Worm (Caenorhabditis elegans): Measurements from ENCODE around the gene idpb-1.

idpb-1 gene

ce11 chrII:5101701-5102100, at the start of gene idpb-1, which contains the start of gene idpb-3:
idpb-1 (plus strand) TSS chrII:5101984.
idpb-3 (minus strand) TSS chrII:5101801.
- TF ChIP-seq nhr-12 (tag; optimal IDR thresholded peaks at IDR 0.05) (no peak), zip-8 (tag; optimal IDR thresholded peaks at IDR 0.05) (no peak), lin-13 (tag; optimal IDR thresholded peaks at IDR 0.05) (no peak), ceh-43 (GFP tag; optimal IDR thresholded peaks at IDR 0.05) (no peak), elt-3 (tag; optimal IDR thresholded peaks at IDR 0.05) (no peak), ham-2 (GFP tag; optimal IDR thresholded peaks at IDR 0.05) (no peak), mep-1 (tag; optimal IDR thresholded peaks at IDR 0.05) (no peak), hlh-1 (tag; optimal IDR thresholded peaks at IDR 0.05) (no peak), lsy-2 (tag; optimal IDR thresholded peaks at IDR 0.05) (no peak), ztf-11 (tag; optimal IDR thresholded peaks at IDR 0.05) (no peak), M03D4.4 (tag; optimal IDR thresholded peaks at IDR 0.05) (no peak), bed-3 (GFP tag; optimal IDR thresholded peaks at IDR 0.05) (no peak), nhr-76 (tag; optimal IDR thresholded peaks at IDR 0.05) (no peak), flh-1 (GFP tag; optimal IDR thresholded peaks at IDR 0.05) (no peak), unc-62 (GFP tag; optimal IDR thresholded peaks at IDR 0.05) (no peak), tbx-8 (GFP tag; optimal IDR thresholded peaks at IDR 0.05) (no peak), nhr-28 (tag; optimal IDR thresholded peaks at IDR 0.05) (no peak), unc-120 (tag; optimal IDR thresholded peaks at IDR 0.05; ENCODE audit: poor library complexity, severe bottlenecking) (no peak)

- TF ChIP-seq nhr-12 (tag; optimal IDR thresholded peaks at IDR 0.05) (peak; percentile 39), nhr-76 (tag; optimal IDR thresholded peaks at IDR 0.05) (no peak), hlh-1 (tag; optimal IDR thresholded peaks at IDR 0.05) (peak; percentile 83), nhr-28 (tag; optimal IDR thresholded peaks at IDR 0.05) (no peak), pha-4 (tag; optimal IDR thresholded peaks at IDR 0.05) (peak; percentile 97), ceh-43 (GFP tag; optimal IDR thresholded peaks at IDR 0.05) (peak; percentile 18), mab-5 (tag; optimal IDR thresholded peaks at IDR 0.05) (peak; percentile 32), blmp-1 (tag; optimal IDR thresholded peaks at IDR 0.05) (no peak), lin-13 (tag; optimal IDR thresholded peaks at IDR 0.05) (peak; percentile 98), elt-1 (tag; optimal IDR thresholded peaks at IDR 0.05; ENCODE audit: borderline replicate concordance, insufficient read depth) (peak; percentile 51), mls-2 (tag; optimal IDR thresholded peaks at IDR 0.05) (peak; percentile 76), drap-1 (GFP tag; optimal IDR thresholded peaks at IDR 0.05) (peak; percentile 71), lin-32 (GFP tag; optimal IDR thresholded peaks at IDR 0.05) (no peak), sem-2 (GFP tag; optimal IDR thresholded peaks at IDR 0.05) (no peak), elt-3 (tag; optimal IDR thresholded peaks at IDR 0.05) (peak; percentile 72), unc-120 (tag; optimal IDR thresholded peaks at IDR 0.05; ENCODE audit: poor library complexity, severe bottlenecking) (peak; percentile 75), tbx-8 (GFP tag; optimal IDR thresholded peaks at IDR 0.05) (no peak), bed-3 (GFP tag; optimal IDR thresholded peaks at IDR 0.05) (no peak), nhr-237 (tag; optimal IDR thresholded peaks at IDR 0.05) (peak; percentile 95), ces-1 (GFP tag; optimal IDR thresholded peaks at IDR 0.05) (peak; percentile 82), M03D4.4 (tag; optimal IDR thresholded peaks at IDR 0.05) (peak; percentile 50), ztf-11 (tag; optimal IDR thresholded peaks at IDR 0.05) (peak; percentile 50), snpc-4 (tag; optimal IDR thresholded peaks at IDR 0.05) (no peak), nhr-2 (tag; optimal IDR thresholded peaks at IDR 0.05) (no peak), unc-39 (tag; optimal IDR thresholded peaks at IDR 0.05) (no peak), ceh-83 (GFP tag; optimal IDR thresholded peaks at IDR 0.05) (peak; percentile 30), unc-62 (GFP tag; optimal IDR thresholded peaks at IDR 0.05) (peak; percentile 61), ham-2 (GFP tag; optimal IDR thresholded peaks at IDR 0.05) (peak; percentile 69), cnd-1 (tag; optimal IDR thresholded peaks at IDR 0.05) (peak; percentile 61), lsy-2 (tag; optimal IDR thresholded peaks at IDR 0.05) (peak; percentile 99), flh-1 (GFP tag; optimal IDR thresholded peaks at IDR 0.05) (no peak), zip-8 (tag; optimal IDR thresholded peaks at IDR 0.05) (no peak), mep-1 (tag; optimal IDR thresholded peaks at IDR 0.05) (peak; percentile 96), ceh-39 (tag; optimal IDR thresholded peaks at IDR 0.05) (peak; percentile 83), sptf-1 (tag; optimal IDR thresholded peaks at IDR 0.05) (peak; percentile 62)
These were observed 46.6 kb upstream of the idpb-1 start, which contains the start of the genes ify-1 and rpl-22 for ce11 chrII:5055129-5055666. ify-1 (minus strand) TSS chrII:5055179. rpl-22 (plus strand) TSS chrII:5055616.

- no peak for TF ChIP-seq pha-4 (tag; optimal IDR thresholded peaks at IDR 0.05)
- TF ChIP-seq unc-62 (GFP tag; optimal IDR thresholded peaks at IDR 0.05): no peak
- no peak for TF ChIP-seq nhr-237 (tag; optimal IDR thresholded peaks at IDR 0.05)
- no peak for TF ChIP-seq ceh-39 (tag; optimal IDR thresholded peaks at IDR 0.05)
- TF ChIP-seq mab-5 (tag; optimal IDR thresholded peaks at IDR 0.05): no peak
- TF ChIP-seq mep-1 (tag; optimal IDR thresholded peaks at IDR 0.05): no peak
These were observed 45.5 kb upstream of the idpb-1 start for ce11 chrII:5056254-5056653.
